Fruit fly (Drosophila melanogaster) whole organism, embryonic: ENCODE measurements around the gene CG1979.

Source experiments
- Ada2b ChIP-seq: fragments of 200-800 bp; sonication (Bioruptor generic); IDR thresholded peaks from 2 replicates; pipeline ENCODE4 v1.3.6; 2022; ENCODE audit warnings: missing biosample characterization, missing genetic modification characterization
- Aef1 ChIP-seq: fragments of 200-800 bp; sonication (Bioruptor generic); IDR thresholded peaks from 3 replicates; pipeline ENCODE4 v1.3.6; 2022; ENCODE audit warnings: missing biosample characterization, missing genetic modification characterization
- B-H1 ChIP-seq: fragments of 200-800 bp; sonication (Bioruptor generic); IDR thresholded peaks from 3 replicates; pipeline ENCODE4 v1.3.6; 2022; ENCODE audit warnings: missing biosample characterization, missing genetic modification characterization
- BEAF-32 ChIP-seq: fragments of 200-800 bp; sonication (Bioruptor generic); optimal IDR thresholded peaks from 3 replicates; lab custom pipeline; 2017; ENCODE audit warnings: missing biosample characterization, missing genetic modification characterization, mild to moderate bottlenecking, moderate library complexity, missing genetic modification reagents
- CG10209 ChIP-seq: fragments of 200-800 bp; sonication (Bioruptor generic); optimal IDR thresholded peaks from 3 replicates; lab custom pipeline; 2017; ENCODE audit warnings: missing biosample characterization, mild to moderate bottlenecking, missing genetic modification characterization, missing genetic modification reagents
- CG10565 ChIP-seq: fragments of 200-800 bp; sonication (Bioruptor generic); optimal IDR thresholded peaks from 3 replicates; lab custom pipeline; 2016; ENCODE audit warnings: missing biosample characterization, mild to moderate bottlenecking, missing genetic modification characterization
- CG11504 ChIP-seq: fragments of 200-800 bp; sonication (Bioruptor generic); optimal IDR thresholded peaks from 3 replicates; lab custom pipeline; 2019; ENCODE audit warnings: missing biosample characterization, mild to moderate bottlenecking, missing genetic modification characterization, moderate library complexity
- CG13624 ChIP-seq: fragments of 200-800 bp; sonication (Bioruptor generic); optimal IDR thresholded peaks from 2 replicates; lab custom pipeline; 2016; ENCODE audit warnings: missing biosample characterization, missing genetic modification characterization
- CG17912 ChIP-seq: fragments of 200-800 bp; sonication (Bioruptor generic); optimal IDR thresholded peaks from 2 replicates; lab custom pipeline; 2018; ENCODE audit warnings: missing biosample characterization, mild to moderate bottlenecking, missing genetic modification characterization
- CG2116 ChIP-seq: fragments of 200-800 bp; sonication (Bioruptor generic); optimal IDR thresholded peaks from 3 replicates; lab custom pipeline; 2018; ENCODE audit warnings: missing biosample characterization, mild to moderate bottlenecking, missing genetic modification characterization
- CG3163 ChIP-seq: fragments of 200-800 bp; sonication (Bioruptor generic); optimal IDR thresholded peaks from 3 replicates; lab custom pipeline; 2016; ENCODE audit warnings: missing biosample characterization, missing genetic modification characterization
- CG4328 ChIP-seq: fragments of 200-800 bp; sonication (Bioruptor generic); optimal IDR thresholded peaks from 3 replicates; lab custom pipeline; 2017; ENCODE audit warnings: missing biosample characterization, missing genetic modification reagents, missing genetic modification characterization
- CG5180 ChIP-seq: fragments of 200-800 bp; sonication (Bioruptor generic); optimal IDR thresholded peaks from 3 replicates; lab custom pipeline; 2017; ENCODE audit warnings: missing biosample characterization, missing genetic modification characterization, mild to moderate bottlenecking, moderate library complexity, missing genetic modification reagents
- CG6813 ChIP-seq: fragments of 200-800 bp; sonication (Bioruptor generic); optimal IDR thresholded peaks from 2 replicates; lab custom pipeline; 2017; ENCODE audit warnings: missing biosample characterization, missing genetic modification characterization, mild to moderate bottlenecking, moderate library complexity, missing genetic modification reagents
- CG7839 ChIP-seq: fragments of 200-800 bp; sonication (Bioruptor generic); optimal IDR thresholded peaks from 3 replicates; lab custom pipeline; 2018; ENCODE audit warnings: missing biosample characterization, mild to moderate bottlenecking, missing genetic modification characterization, moderate library complexity
- CG7987 ChIP-seq: fragments of 200-800 bp; sonication (Bioruptor generic); optimal IDR thresholded peaks from 2 replicates; lab custom pipeline; 2018; ENCODE audit warnings: missing biosample characterization, mild to moderate bottlenecking, missing genetic modification characterization, moderate library complexity
- CG9215 ChIP-seq: fragments of 200-800 bp; sonication (Bioruptor generic); IDR thresholded peaks from 2 replicates; pipeline ENCODE4 v1.3.6; 2022; ENCODE audit warnings: missing biosample characterization, missing genetic modification characterization
- CG9609 ChIP-seq: fragments of 200-800 bp; sonication (Bioruptor generic); optimal IDR thresholded peaks from 3 replicates; lab custom pipeline; 2016; ENCODE audit warnings: missing biosample characterization, missing genetic modification characterization
- CG9797 ChIP-seq: fragments of 200-800 bp; sonication (Bioruptor generic); optimal IDR thresholded peaks from 3 replicates; lab custom pipeline; 2018; ENCODE audit warnings: missing biosample characterization, mild to moderate bottlenecking, missing genetic modification characterization
- CrebB ChIP-seq: fragments of 200-800 bp; sonication (Bioruptor generic); optimal IDR thresholded peaks from 3 replicates; lab custom pipeline; 2018; ENCODE audit warnings: missing biosample characterization, mild to moderate bottlenecking, missing genetic modification characterization
- Dref ChIP-seq: fragments of 200-800 bp; sonication (Bioruptor generic); IDR thresholded peaks from 2 replicates; pipeline ENCODE4 v1.3.6; 2022; ENCODE audit warnings: missing biosample characterization, missing genetic modification characterization
- E2f2 ChIP-seq: fragments of 200-800 bp; sonication (Bioruptor generic); IDR thresholded peaks from 2 replicates; pipeline ENCODE4 v1.3.6; 2022; ENCODE audit warnings: missing biosample characterization, missing genetic modification characterization
- Gsc ChIP-seq: fragments of 200-800 bp; sonication (Bioruptor generic); IDR thresholded peaks from 2 replicates; pipeline ENCODE4 v1.3.6; 2022; ENCODE audit warnings: missing biosample characterization, missing genetic modification characterization
- HLH54F ChIP-seq: fragments of 200-800 bp; sonication (Bioruptor generic); optimal IDR thresholded peaks from 3 replicates; lab custom pipeline; 2016; ENCODE audit warnings: missing biosample characterization, missing genetic modification characterization
- Mes4 ChIP-seq: fragments of 200-800 bp; sonication (Bioruptor generic); optimal IDR thresholded peaks from 2 replicates; lab custom pipeline; 2016; ENCODE audit warnings: missing biosample characterization, missing genetic modification characterization
- Opbp ChIP-seq: fragments of 200-800 bp; sonication (Bioruptor generic); IDR thresholded peaks from 3 replicates; pipeline ENCODE4 v1.3.6; 2022; ENCODE audit warnings: missing biosample characterization, missing genetic modification characterization; ENCODE audit not compliant: partially characterized antibody
- Poxn ChIP-seq: fragments of 200-800 bp; sonication (Bioruptor generic); IDR thresholded peaks from 2 replicates; pipeline ENCODE4 v1.3.6; 2022; ENCODE audit warnings: missing biosample characterization, missing genetic modification characterization
- Rx ChIP-seq: fragments of 200-800 bp; sonication (Bioruptor generic); IDR thresholded peaks from 2 replicates; pipeline ENCODE4 v1.3.6; 2022; ENCODE audit warnings: missing biosample characterization, missing genetic modification characterization
- Trl ChIP-seq, 3 experiments: fragments of >200 bp in 2 of 3; fragments of 200-800 bp in 1 of 3; sonication (Bioruptor generic) in 1 of 3; optimal IDR thresholded peaks; 2 replicates in 1 of 3; 3 replicates in 2 of 3; lab custom pipeline; 2016 to 2017; ENCODE audit warnings: missing biosample characterization in 1 of 3, missing genetic modification characterization in 1 of 3
- aop ChIP-seq: fragments of 200-800 bp; sonication (Bioruptor generic); IDR thresholded peaks from 2 replicates; pipeline ENCODE4 v1.3.6; 2022; ENCODE audit warnings: missing biosample characterization, missing genetic modification characterization
- ato ChIP-seq: fragments of 200-800 bp; sonication (Bioruptor generic); IDR thresholded peaks from 2 replicates; pipeline ENCODE4 v1.3.6; 2022; ENCODE audit warnings: missing biosample characterization, missing genetic modification characterization; ENCODE audit not compliant: partially characterized antibody
- bbx ChIP-seq: fragments of 200-800 bp; sonication (Bioruptor generic); IDR thresholded peaks from 2 replicates; pipeline ENCODE4 v1.3.6; 2022; ENCODE audit warnings: missing biosample characterization, missing genetic modification characterization; ENCODE audit not compliant: partially characterized antibody
- ci ChIP-seq: fragments of 200-800 bp; sonication (Bioruptor generic); IDR thresholded peaks from 3 replicates; pipeline ENCODE4 v1.3.6; 2022; ENCODE audit warnings: missing biosample characterization, missing genetic modification characterization
- crp ChIP-seq, 2 experiments: fragments of 200-800 bp; sonication (Bioruptor generic); optimal IDR thresholded peaks; 2 replicates in 1 of 2; 3 replicates in 1 of 2; lab custom pipeline; 2017; ENCODE audit warnings: missing biosample characterization in 2 of 2, missing genetic modification characterization in 2 of 2, mild to moderate bottlenecking in 1 of 2, moderate library complexity in 1 of 2
- eve ChIP-seq, 2 experiments: fragments of >200 bp; optimal IDR thresholded peaks; 2 replicates each; lab custom pipeline; 2017; ENCODE audit warnings: missing biosample characterization in 2 of 2, missing genetic modification characterization in 2 of 2
- exex ChIP-seq: fragments of 200-800 bp; sonication (Bioruptor generic); optimal IDR thresholded peaks from 4 replicates; lab custom pipeline; 2018; ENCODE audit warnings: missing biosample characterization, mild to moderate bottlenecking, missing genetic modification characterization, moderate library complexity
- gcm ChIP-seq: fragments of 200-800 bp; sonication (Bioruptor generic); optimal IDR thresholded peaks from 2 replicates; lab custom pipeline; 2019; ENCODE audit warnings: missing biosample characterization, mild to moderate bottlenecking, missing genetic modification characterization, moderate library complexity
- gsb-n ChIP-seq: fragments of 200-800 bp; sonication (Bioruptor generic); optimal IDR thresholded peaks from 3 replicates; lab custom pipeline; 2018; ENCODE audit warnings: missing biosample characterization, mild to moderate bottlenecking, missing genetic modification characterization
- lbe ChIP-seq: fragments of 200-800 bp; sonication (Bioruptor generic); optimal IDR thresholded peaks from 2 replicates; lab custom pipeline; 2016; ENCODE audit warnings: missing biosample characterization, mild to moderate bottlenecking, missing genetic modification characterization
- nmo ChIP-seq: fragments of 200-800 bp; sonication (Bioruptor generic); optimal IDR thresholded peaks from 2 replicates; lab custom pipeline; 2018; ENCODE audit warnings: missing biosample characterization, mild to moderate bottlenecking, missing genetic modification characterization, moderate library complexity
- nom ChIP-seq: fragments of 200-800 bp; sonication (Bioruptor generic); optimal IDR thresholded peaks from 2 replicates; lab custom pipeline; 2017; ENCODE audit warnings: missing biosample characterization, missing genetic modification characterization, mild to moderate bottlenecking, moderate library complexity, missing genetic modification reagents
- oc ChIP-seq: fragments of 200-800 bp; sonication (Bioruptor generic); optimal IDR thresholded peaks from 2 replicates; lab custom pipeline; 2018; ENCODE audit warnings: missing biosample characterization, mild to moderate bottlenecking, missing genetic modification characterization, moderate library complexity
- sens-2 ChIP-seq: fragments of 200-800 bp; sonication (Bioruptor generic); IDR thresholded peaks from 2 replicates; pipeline ENCODE4 v1.3.6; 2022; ENCODE audit warnings: missing biosample characterization, missing genetic modification characterization
- sob ChIP-seq: fragments of 200-800 bp; sonication (Bioruptor generic); IDR thresholded peaks from 2 replicates; pipeline ENCODE4 v1.3.6; 2022; ENCODE audit warnings: missing biosample characterization, missing genetic modification characterization
- sqz ChIP-seq: fragments of 200-800 bp; sonication (Bioruptor generic); optimal IDR thresholded peaks from 3 replicates; lab custom pipeline; 2018; ENCODE audit warnings: missing biosample characterization, mild to moderate bottlenecking, missing genetic modification characterization
- sug ChIP-seq: fragments of 200-800 bp; optimal IDR thresholded peaks from 2 replicates; lab custom pipeline; 2019; ENCODE audit warnings: missing biosample characterization, mild to moderate bottlenecking, missing genetic modification characterization, moderate library complexity
- z ChIP-seq: fragments of 200-800 bp; sonication (Bioruptor generic); IDR thresholded peaks from 3 replicates; pipeline ENCODE4 v1.3.6; 2022; ENCODE audit warnings: missing biosample characterization, missing genetic modification characterization
- zfh2 ChIP-seq: fragments of 200-800 bp; sonication (Bioruptor generic); optimal IDR thresholded peaks from 2 replicates; lab custom pipeline; 2016; ENCODE audit warnings: missing biosample characterization, missing genetic modification characterization

CG1979 gene

dm6 chr3R:7102853-7103833 lies 48.8 kb downstream of the CG1979 start:
- peak; percentile 84 for TF ChIP-seq sqz (GFP tag; lab: Kevin White, UChicago)
- TF ChIP-seq Gsc (GFP tag; lab: Robert Waterston, UW), result no peak
- no peak for TF ChIP-seq ato (GFP tag; lab: Robert Waterston, UW)
- no peak for TF ChIP-seq zfh2 (GFP tag; lab: Kevin White, UChicago)
- TF ChIP-seq gsb-n, result no peak
- TF ChIP-seq crp (GFP tag; optimal IDR thresholded peaks at IDR 0.05; lab: Kevin White, UChicago), result no peak
- no peak for TF ChIP-seq exex (tag; lab: Kevin White, UChicago)
- no peak for TF ChIP-seq HLH54F (GFP tag; lab: Kevin White, UChicago)
- TF ChIP-seq E2f2 (GFP tag; lab: Robert Waterston, UW), result no peak
- TF ChIP-seq BEAF-32 (GFP tag; lab: Kevin White, UChicago), result no peak
- TF ChIP-seq Rx (GFP tag; lab: Robert Waterston, UW), result no peak
- peak; percentile 57 for TF ChIP-seq oc (tag; lab: Kevin White, UChicago)
- no peak for TF ChIP-seq CG4328 (GFP tag; lab: Kevin White, UChicago)
- no peak for TF ChIP-seq eve (GFP tag; optimal IDR thresholded peaks at IDR 0.05; lab: Kevin White, UChicago)
- TF ChIP-seq CG5180 (GFP tag; lab: Kevin White, UChicago), result peak; percentile 75
- no peak for TF ChIP-seq Poxn (GFP tag; lab: Robert Waterston, UW)
- TF ChIP-seq CG13624, result no peak
- TF ChIP-seq CG11504 (tag; lab: Kevin White, UChicago), result peak; percentile 81
- TF ChIP-seq sob, result no peak
- TF ChIP-seq sens-2, result peak; percentile 60
- peak; percentile 64 for TF ChIP-seq CG6813
- no peak for TF ChIP-seq Ada2b
- TF ChIP-seq CG9609 (GFP tag; lab: Kevin White, UChicago), result no peak
- TF ChIP-seq B-H1 (GFP tag; lab: Robert Waterston, UW), result no peak
- TF ChIP-seq lbe, result peak; percentile 6
- TF ChIP-seq CG9215 (GFP tag; lab: Robert Waterston, UW), result no peak
- no peak for TF ChIP-seq CG17912 (GFP tag; lab: Kevin White, UChicago)
- TF ChIP-seq Opbp, result no peak
- no peak for TF ChIP-seq CG9797
- peak; percentile 89 for TF ChIP-seq gcm (GFP tag; lab: Kevin White, UChicago)
- TF ChIP-seq Aef1 (GFP tag; lab: Robert Waterston, UW), result no peak
- TF ChIP-seq Trl (optimal IDR thresholded peaks at IDR 0.05; lab: Kevin White, UChicago), result peak; percentile 88 to 100
- TF ChIP-seq Trl (GFP tag; optimal IDR thresholded peaks at IDR 0.05; lab: Kevin White, UChicago), result no peak
- TF ChIP-seq sug (tag; lab: Kevin White, UChicago), result no peak
- no peak for TF ChIP-seq aop (GFP tag; lab: Robert Waterston, UW)
- peak; percentile 46 for TF ChIP-seq CG7987 (GFP tag; lab: Kevin White, UChicago)
- TF ChIP-seq Dref, result no peak
- no peak for TF ChIP-seq Mes4 (GFP tag; lab: Kevin White, UChicago)
- peak; percentile 19 for TF ChIP-seq CrebB (tag; lab: Kevin White, UChicago)
- TF ChIP-seq ci (GFP tag; lab: Robert Waterston, UW), result 0 out of 3 replicates have a peak, but pooled peaks have one; percentile 55
- 0 out of 2 replicates have a peak, but pooled peaks have one; percentile 37 for TF ChIP-seq bbx
- peak; percentile 37 for TF ChIP-seq nom (GFP tag; lab: Kevin White, UChicago)
- peak; percentile 11 for TF ChIP-seq CG2116 (GFP tag; lab: Kevin White, UChicago)
- TF ChIP-seq CG10565 (GFP tag; lab: Kevin White, UChicago), result no peak
- TF ChIP-seq z (GFP tag; lab: Robert Waterston, UW), result peak; percentile 78
- peak; percentile 17 for TF ChIP-seq CG3163 (GFP tag; lab: Kevin White, UChicago)
- no peak for TF ChIP-seq CG10209 (GFP tag; lab: Kevin White, UChicago)
- TF ChIP-seq CG7839, result no peak
- no peak for TF ChIP-seq nmo
